Worm (Caenorhabditis elegans): Measurements from ENCODE around the gene C29F5.8.

C29F5.8 gene

DNA sequence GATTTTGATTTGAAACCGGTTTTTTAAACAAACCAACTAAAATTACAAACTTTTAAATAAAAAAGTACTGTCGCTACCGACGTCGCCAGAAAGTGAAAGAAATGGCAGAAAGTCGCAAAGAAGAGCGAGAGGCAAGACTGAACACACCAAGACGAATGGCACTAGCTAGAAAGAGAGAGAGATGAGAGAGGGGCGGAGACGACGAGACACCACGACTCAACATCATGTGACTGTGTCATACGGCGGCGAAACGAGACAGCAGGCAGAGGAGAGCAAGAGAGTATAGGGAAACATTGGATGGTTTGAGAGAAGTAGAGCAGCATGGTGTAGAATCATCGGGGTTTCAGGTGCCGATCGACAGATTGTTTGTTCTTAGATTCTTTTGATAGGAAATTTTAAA lies 42.1 kb downstream of the C29F5.8 start:
- no peak for TF ChIP-seq elt-1 (tag; optimal IDR thresholded peaks at IDR 0.05; ENCODE audit: borderline replicate concordance, insufficient read depth)
- TF ChIP-seq nhr-237 (tag; optimal IDR thresholded peaks at IDR 0.05): peak; percentile 29
- no peak for TF ChIP-seq ceh-39 (tag; optimal IDR thresholded peaks at IDR 0.05)
- no peak for TF ChIP-seq sem-2 (GFP tag; optimal IDR thresholded peaks at IDR 0.05)
- peak; percentile 31 for TF ChIP-seq blmp-1 (tag; optimal IDR thresholded peaks at IDR 0.05)
- TF ChIP-seq nhr-76 (tag; optimal IDR thresholded peaks at IDR 0.05): no peak
- TF ChIP-seq mep-1 (tag; optimal IDR thresholded peaks at IDR 0.05): peak; percentile 74
- no peak for TF ChIP-seq nhr-28 (tag; optimal IDR thresholded peaks at IDR 0.05)
- no peak for TF ChIP-seq cnd-1 (tag; optimal IDR thresholded peaks at IDR 0.05)
- TF ChIP-seq ceh-83 (GFP tag; optimal IDR thresholded peaks at IDR 0.05): no peak
- TF ChIP-seq bed-3 (GFP tag; optimal IDR thresholded peaks at IDR 0.05): no peak
- TF ChIP-seq pha-4 (tag; optimal IDR thresholded peaks at IDR 0.05): peak; percentile 91
- TF ChIP-seq unc-39 (tag; optimal IDR thresholded peaks at IDR 0.05): no peak
- no peak for TF ChIP-seq tbx-8 (GFP tag; optimal IDR thresholded peaks at IDR 0.05)
- no peak for TF ChIP-seq drap-1 (GFP tag; optimal IDR thresholded peaks at IDR 0.05)
- TF ChIP-seq unc-120 (tag; optimal IDR thresholded peaks at IDR 0.05; ENCODE audit: poor library complexity, severe bottlenecking): peak; percentile 36
- no peak for TF ChIP-seq mls-2 (tag; optimal IDR thresholded peaks at IDR 0.05)
- TF ChIP-seq ham-2 (GFP tag; optimal IDR thresholded peaks at IDR 0.05): peak; percentile 68
- no peak for TF ChIP-seq mab-5 (tag; optimal IDR thresholded peaks at IDR 0.05)
- peak; percentile 87 for TF ChIP-seq hlh-1 (tag; optimal IDR thresholded peaks at IDR 0.05)
- no peak for TF ChIP-seq sptf-1 (tag; optimal IDR thresholded peaks at IDR 0.05)
- TF ChIP-seq elt-3 (tag; optimal IDR thresholded peaks at IDR 0.05): no peak
- TF ChIP-seq snpc-4 (tag; optimal IDR thresholded peaks at IDR 0.05): no peak
- no peak for TF ChIP-seq ces-1 (GFP tag; optimal IDR thresholded peaks at IDR 0.05)
- TF ChIP-seq ztf-11 (tag; optimal IDR thresholded peaks at IDR 0.05): peak; percentile 25
- TF ChIP-seq M03D4.4 (tag; optimal IDR thresholded peaks at IDR 0.05): peak; percentile 12
- peak; percentile 4 for TF ChIP-seq lin-13 (tag; optimal IDR thresholded peaks at IDR 0.05)
- no peak for TF ChIP-seq nhr-12 (tag; optimal IDR thresholded peaks at IDR 0.05)
- TF ChIP-seq nhr-2 (tag; optimal IDR thresholded peaks at IDR 0.05): peak; percentile 22
- TF ChIP-seq unc-62 (GFP tag; optimal IDR thresholded peaks at IDR 0.05): peak; percentile 83
- no peak for TF ChIP-seq lin-32 (GFP tag; optimal IDR thresholded peaks at IDR 0.05)
- no peak for TF ChIP-seq flh-1 (GFP tag; optimal IDR thresholded peaks at IDR 0.05)
- peak; percentile 53 for TF ChIP-seq lsy-2 (tag; optimal IDR thresholded peaks at IDR 0.05)
- TF ChIP-seq ceh-43 (GFP tag; optimal IDR thresholded peaks at IDR 0.05): no peak
- TF ChIP-seq zip-8 (tag; optimal IDR thresholded peaks at IDR 0.05): no peak

DNA sequence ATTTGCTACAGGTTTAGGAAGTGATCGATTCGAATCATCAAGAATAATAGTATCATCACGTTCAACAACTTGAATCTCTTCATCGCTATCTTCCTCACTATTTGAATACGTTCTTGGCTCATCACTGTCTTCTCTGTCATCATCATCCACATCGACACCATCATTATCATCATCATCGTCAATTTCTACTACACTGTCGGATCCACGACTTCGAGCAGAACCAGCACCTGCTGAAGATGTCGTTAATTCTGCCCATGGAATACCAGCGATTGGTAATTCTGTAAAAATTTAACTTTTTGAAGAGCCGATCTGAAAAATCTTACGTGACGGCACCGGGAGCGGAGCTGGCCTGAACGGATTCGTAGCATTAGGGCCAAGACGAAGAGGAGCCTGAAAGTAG lies 43.7 kb downstream of the C29F5.8 start:
- TF ChIP-seq hlh-1 (tag; optimal IDR thresholded peaks at IDR 0.05): no peak

- TF ChIP-seq lsy-2 (tag; optimal IDR thresholded peaks at IDR 0.05) (no peak), nhr-2 (tag; optimal IDR thresholded peaks at IDR 0.05) (no peak), elt-3 (tag; optimal IDR thresholded peaks at IDR 0.05) (no peak), drap-1 (GFP tag; optimal IDR thresholded peaks at IDR 0.05) (no peak), snpc-4 (tag; optimal IDR thresholded peaks at IDR 0.05) (no peak), unc-62 (GFP tag; optimal IDR thresholded peaks at IDR 0.05) (no peak), cnd-1 (tag; optimal IDR thresholded peaks at IDR 0.05) (no peak), ceh-43 (GFP tag; optimal IDR thresholded peaks at IDR 0.05) (no peak)
Measured at ce11 chrII:6351887-6352286, 45.7 kb downstream of the C29F5.8 start, which contains the start of gene C32D5.10. Gene C32D5.10, minus strand, starts transcription at chrII:6351987.

ce11 chrII:6355396-6356346 lies 49.4 kb downstream of the C29F5.8 start, which contains the start of gene C32D5.11:
Gene C32D5.11, minus strand, starts transcription at chrII:6355446.
- TF ChIP-seq ceh-43 (GFP tag; optimal IDR thresholded peaks at IDR 0.05): no peak
- no peak for TF ChIP-seq ceh-83 (GFP tag; optimal IDR thresholded peaks at IDR 0.05)
- TF ChIP-seq nhr-28 (tag; optimal IDR thresholded peaks at IDR 0.05): no peak
- no peak for TF ChIP-seq elt-3 (tag; optimal IDR thresholded peaks at IDR 0.05)
- no peak for TF ChIP-seq mab-5 (tag; optimal IDR thresholded peaks at IDR 0.05)
- no peak for TF ChIP-seq cnd-1 (tag; optimal IDR thresholded peaks at IDR 0.05)
- no peak for TF ChIP-seq nhr-237 (tag; optimal IDR thresholded peaks at IDR 0.05)
- no peak for TF ChIP-seq sem-2 (GFP tag; optimal IDR thresholded peaks at IDR 0.05)
- no peak for TF ChIP-seq mls-2 (tag; optimal IDR thresholded peaks at IDR 0.05)
- peak; percentile 53 for TF ChIP-seq mep-1 (tag; optimal IDR thresholded peaks at IDR 0.05)
- TF ChIP-seq unc-62 (GFP tag; optimal IDR thresholded peaks at IDR 0.05): no peak
- peak; percentile 37 for TF ChIP-seq hlh-1 (tag; optimal IDR thresholded peaks at IDR 0.05)
- TF ChIP-seq bed-3 (GFP tag; optimal IDR thresholded peaks at IDR 0.05): no peak
- TF ChIP-seq flh-1 (GFP tag; optimal IDR thresholded peaks at IDR 0.05): no peak
- peak; percentile 16 for TF ChIP-seq unc-120 (tag; optimal IDR thresholded peaks at IDR 0.05; ENCODE audit: poor library complexity, severe bottlenecking)
- peak; percentile 55 for TF ChIP-seq sptf-1 (tag; optimal IDR thresholded peaks at IDR 0.05)
- TF ChIP-seq elt-1 (tag; optimal IDR thresholded peaks at IDR 0.05; ENCODE audit: borderline replicate concordance, insufficient read depth): no peak
- no peak for TF ChIP-seq ceh-39 (tag; optimal IDR thresholded peaks at IDR 0.05)
- peak; percentile 20 for TF ChIP-seq ces-1 (GFP tag; optimal IDR thresholded peaks at IDR 0.05)
- no peak for TF ChIP-seq pha-4 (tag; optimal IDR thresholded peaks at IDR 0.05)
- TF ChIP-seq snpc-4 (tag; optimal IDR thresholded peaks at IDR 0.05): no peak
- no peak for TF ChIP-seq ztf-11 (tag; optimal IDR thresholded peaks at IDR 0.05)
- TF ChIP-seq blmp-1 (tag; optimal IDR thresholded peaks at IDR 0.05): no peak
- TF ChIP-seq lin-13 (tag; optimal IDR thresholded peaks at IDR 0.05): peak; percentile 52
- TF ChIP-seq M03D4.4 (tag; optimal IDR thresholded peaks at IDR 0.05): no peak
- TF ChIP-seq lin-32 (GFP tag; optimal IDR thresholded peaks at IDR 0.05): no peak
- TF ChIP-seq nhr-2 (tag; optimal IDR thresholded peaks at IDR 0.05): no peak
- TF ChIP-seq zip-8 (tag; optimal IDR thresholded peaks at IDR 0.05): no peak
- no peak for TF ChIP-seq tbx-8 (GFP tag; optimal IDR thresholded peaks at IDR 0.05)
- TF ChIP-seq drap-1 (GFP tag; optimal IDR thresholded peaks at IDR 0.05): no peak
- no peak for TF ChIP-seq nhr-12 (tag; optimal IDR thresholded peaks at IDR 0.05)
- TF ChIP-seq lsy-2 (tag; optimal IDR thresholded peaks at IDR 0.05): peak; percentile 38
- TF ChIP-seq unc-39 (tag; optimal IDR thresholded peaks at IDR 0.05): no peak
- TF ChIP-seq ham-2 (GFP tag; optimal IDR thresholded peaks at IDR 0.05): no peak
- TF ChIP-seq nhr-76 (tag; optimal IDR thresholded peaks at IDR 0.05): no peak
